Fruit fly (Drosophila melanogaster): ENCODE data around the gene Rnb.

The Rnb gene

dm6 chr3R:29763154-29763553 is 36.0 kb downstream of the Rnb start:
- TF ChIP-seq noc (tag; optimal IDR thresholded peaks at IDR 0.05), result no peak

dm6 chr3R:29762297-29762696 is 36.9 kb downstream of the Rnb start:
- TF ChIP-seq noc (tag; optimal IDR thresholded peaks at IDR 0.05), result no peak

dm6 chr3R:29761569-29761968 is 37.6 kb downstream of the Rnb start:
- TF ChIP-seq noc (tag; optimal IDR thresholded peaks at IDR 0.05), result no peak

dm6 chr3R:29760042-29760441 is 39.1 kb downstream of the Rnb start:
- TF ChIP-seq noc (tag; optimal IDR thresholded peaks at IDR 0.05), result no peak

- TF ChIP-seq noc (tag; optimal IDR thresholded peaks at IDR 0.05), result no peak
These were observed 40.4 kb downstream of the Rnb start for dm6 chr3R:29758734-29759131.

- TF ChIP-seq noc (tag; optimal IDR thresholded peaks at IDR 0.05), result no peak
These were observed 40.9 kb downstream of the Rnb start for dm6 chr3R:29758129-29758733.

- TF ChIP-seq noc (tag; optimal IDR thresholded peaks at IDR 0.05), result no peak
These were observed 41.5 kb downstream of the Rnb start for dm6 chr3R:29757681-29758080.

dm6 chr3R:29757226-29757625 is 41.9 kb downstream of the Rnb start:
- TF ChIP-seq noc (tag; optimal IDR thresholded peaks at IDR 0.05), result no peak

- no peak for TF ChIP-seq noc (tag; optimal IDR thresholded peaks at IDR 0.05)
These were observed 43.0 kb downstream of the Rnb start for dm6 chr3R:29756153-29756552.

dm6 chr3R:29755248-29755647 is 43.9 kb downstream of the Rnb start:
- no peak for TF ChIP-seq noc (tag; optimal IDR thresholded peaks at IDR 0.05)

dm6 chr3R:29749304-29750066 is 49.7 kb downstream of the Rnb start:
- TF ChIP-seq noc (tag; optimal IDR thresholded peaks at IDR 0.05), result no peak

- no peak for TF ChIP-seq noc (tag; optimal IDR thresholded peaks at IDR 0.05)
These were observed 50.4 kb downstream of the Rnb start, which contains the start of the genes ATPsyngamma and yata for dm6 chr3R:29748591-29749303. TSS of gene ATPsyngamma (minus strand) at chr3R:29749163. TSS of gene yata (plus strand) at chr3R:29749219.
